Worm (Caenorhabditis elegans) whole organism, L3 larva: ENCODE results near the gene ife-3.

Experiments
- R02D3.7 ChIP-seq: fragments of 150-350 bp; optimal IDR thresholded peaks from 2 replicates; lab custom pipeline; 2014; ENCODE audit warnings: missing biosample characterization, missing genetic modification characterization
- ZK546.5 ChIP-seq: sonication (generic microtip); optimal IDR thresholded peaks from 2 replicates; lab custom pipeline; 2017; ENCODE audit warnings: missing biosample characterization, missing genetic modification characterization
- ama-1 ChIP-seq: fragments of 150-350 bp; optimal IDR thresholded peaks from 2 replicates; lab custom pipeline; 2018
- ceh-82 ChIP-seq: fragments of 150-350 bp; optimal IDR thresholded peaks from 2 replicates; lab custom pipeline; 2014; ENCODE audit warnings: missing biosample characterization, missing genetic modification characterization
- elt-3 ChIP-seq, 3 experiments: fragments of 150-350 bp in 1 of 3; sonication (generic microtip) in 2 of 3; optimal IDR thresholded peaks; 2 replicates in 2 of 3; 4 replicates in 1 of 3; lab custom pipeline; 2014 to 2017; ENCODE audit warnings: missing biosample characterization in 3 of 3, missing genetic modification characterization in 3 of 3
- eor-1 ChIP-seq, 2 experiments: fragments of 150-350 bp; optimal IDR thresholded peaks; 2 replicates each; lab custom pipeline; 2014 to 2018; ENCODE audit warnings: missing biosample characterization in 2 of 2, missing genetic modification characterization in 2 of 2
- lin-15B ChIP-seq: fragments of 150-350 bp; optimal IDR thresholded peaks from 2 replicates; lab custom pipeline; 2014; ENCODE audit warnings: missing biosample characterization, missing genetic modification characterization
- lin-39 ChIP-seq: fragments of 150-350 bp; optimal IDR thresholded peaks from 2 replicates; lab custom pipeline; 2018; ENCODE audit warnings: missing biosample characterization, missing genetic modification reagents, missing genetic modification characterization
- mdl-1 ChIP-seq: fragments of 150-350 bp; optimal IDR thresholded peaks from 2 replicates; lab custom pipeline; 2014; ENCODE audit warnings: missing biosample characterization, missing genetic modification characterization
- nhr-237 ChIP-seq: fragments of 150-350 bp; optimal IDR thresholded peaks from 2 replicates; lab custom pipeline; 2014; ENCODE audit warnings: missing biosample characterization, missing genetic modification characterization
- nhr-25 ChIP-seq: sonication (generic microtip); optimal IDR thresholded peaks from 2 replicates; lab custom pipeline; 2017; ENCODE audit warnings: missing biosample characterization, missing genetic modification characterization
- nhr-77 ChIP-seq: fragments of 150-350 bp; optimal IDR thresholded peaks from 2 replicates; lab custom pipeline; 2014; ENCODE audit warnings: missing biosample characterization, missing genetic modification characterization
- unc-39 ChIP-seq: sonication (generic microtip); optimal IDR thresholded peaks from 4 replicates; lab custom pipeline; 2017; ENCODE audit warnings: missing biosample characterization, missing genetic modification characterization
- zag-1 ChIP-seq: fragments of 150-350 bp; optimal IDR thresholded peaks from 2 replicates; lab custom pipeline; 2014; ENCODE audit warnings: missing biosample characterization, missing genetic modification characterization

ce11 chrV:24181-24580, 16.6 kb upstream of the ife-3 start:
- no peak for TF ChIP-seq zag-1
- no peak for TF ChIP-seq lin-39
- no peak for TF ChIP-seq mdl-1 (tag; lab: Kevin White, UChicago)
- no peak for TF ChIP-seq R02D3.7
- no peak for TF ChIP-seq nhr-237
- TF ChIP-seq nhr-77 (tag; lab: Kevin White, UChicago), result no peak
- TF ChIP-seq unc-39 (tag; lab: Kevin White, UChicago), result no peak
- no peak for TF ChIP-seq ZK546.5
- TF ChIP-seq ceh-82 (tag; lab: Kevin White, UChicago), result no peak
- no peak for TF ChIP-seq ama-1 (lab: Kevin White, UChicago)
- no peak for TF ChIP-seq nhr-25
- TF ChIP-seq eor-1 (tag; optimal IDR thresholded peaks at IDR 0.05; lab: Kevin White, UChicago), result no peak
- no peak for TF ChIP-seq lin-15B (tag; lab: Kevin White, UChicago)
- no peak for TF ChIP-seq elt-3 (tag; optimal IDR thresholded peaks at IDR 0.05; lab: Kevin White, UChicago)
